Worm (Caenorhabditis elegans): ENCODE measurements around the gene rdl-1.

Gene rdl-1

DNA sequence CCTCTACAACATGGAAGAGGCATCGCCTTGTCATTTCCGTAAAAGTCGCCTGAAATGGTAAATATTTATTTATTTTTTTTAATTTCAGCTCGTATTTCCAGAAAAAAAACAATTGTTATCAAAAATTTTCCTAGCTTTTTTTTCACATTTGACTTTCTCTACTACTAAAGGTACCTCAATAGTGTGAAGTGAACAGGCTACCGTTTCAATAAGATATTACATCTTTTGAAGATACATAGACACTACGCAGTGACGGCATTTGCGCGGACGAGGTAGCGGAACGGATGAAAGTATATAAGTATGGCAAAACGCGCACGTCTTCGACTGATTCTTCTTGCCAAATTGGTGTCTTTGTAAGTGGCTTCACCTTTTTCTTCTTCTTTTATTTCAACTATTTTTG, 17.0 kb downstream of the rdl-1 start, which contains the start of gene col-14:
TSS of gene col-14 (plus strand) at position 301 of the 400 bp plus-strand sequence.
- TF ChIP-seq dao-5 (tag; optimal IDR thresholded peaks at IDR 0.05) (no peak), W03F9.2 (tag; optimal IDR thresholded peaks at IDR 0.05) (no peak), him-1 (tag; optimal IDR thresholded peaks at IDR 0.05) (no peak)

ce11 chrIV:7747838-7748237, 22.2 kb downstream of the rdl-1 start, which contains the start of gene klo-1:
Gene klo-1, minus strand, starts transcription at chrIV:7748225.
- TF ChIP-seq him-1 (tag; optimal IDR thresholded peaks at IDR 0.05) (no peak), dao-5 (tag; optimal IDR thresholded peaks at IDR 0.05) (no peak), W03F9.2 (tag; optimal IDR thresholded peaks at IDR 0.05) (no peak)

ce11 chrIV:7743539-7743938, 26.5 kb downstream of the rdl-1 start, which contains the start of gene npr-35:
Gene npr-35, plus strand, starts transcription at chrIV:7743839.
- no peak for TF ChIP-seq W03F9.2 (tag; optimal IDR thresholded peaks at IDR 0.05)
- TF ChIP-seq dao-5 (tag; optimal IDR thresholded peaks at IDR 0.05), result no peak
- no peak for TF ChIP-seq him-1 (tag; optimal IDR thresholded peaks at IDR 0.05)

DNA sequence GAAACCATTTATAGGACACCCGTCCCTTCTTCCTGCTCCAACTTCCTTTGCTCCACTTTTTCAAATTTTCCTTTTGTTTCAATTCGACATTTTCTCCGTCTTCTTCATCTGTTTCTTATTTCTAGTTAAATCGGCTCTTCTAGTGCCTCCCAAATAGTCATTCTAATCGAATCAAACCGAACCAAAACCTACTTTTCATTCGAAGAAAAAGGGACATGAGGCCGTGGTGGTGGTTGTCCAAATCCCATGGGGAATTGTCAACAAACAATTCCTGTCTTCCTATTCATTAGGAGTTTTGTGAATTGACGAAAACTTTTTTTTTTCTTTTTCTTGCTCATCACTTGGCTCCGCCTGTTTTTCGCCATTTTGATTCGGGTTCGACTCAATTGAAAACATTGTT, 33.4 kb downstream of the rdl-1 start:
- no peak for TF ChIP-seq dao-5 (tag; optimal IDR thresholded peaks at IDR 0.05)
- no peak for TF ChIP-seq him-1 (tag; optimal IDR thresholded peaks at IDR 0.05)
- no peak for TF ChIP-seq W03F9.2 (tag; optimal IDR thresholded peaks at IDR 0.05)

ce11 chrIV:7734619-7735018, 35.4 kb downstream of the rdl-1 start, which contains the start of gene clx-1:
Gene clx-1, plus strand, starts transcription at chrIV:7734648.
- TF ChIP-seq W03F9.2 (tag; optimal IDR thresholded peaks at IDR 0.05) (no peak), dao-5 (tag; optimal IDR thresholded peaks at IDR 0.05) (no peak), him-1 (tag; optimal IDR thresholded peaks at IDR 0.05) (no peak)

DNA sequence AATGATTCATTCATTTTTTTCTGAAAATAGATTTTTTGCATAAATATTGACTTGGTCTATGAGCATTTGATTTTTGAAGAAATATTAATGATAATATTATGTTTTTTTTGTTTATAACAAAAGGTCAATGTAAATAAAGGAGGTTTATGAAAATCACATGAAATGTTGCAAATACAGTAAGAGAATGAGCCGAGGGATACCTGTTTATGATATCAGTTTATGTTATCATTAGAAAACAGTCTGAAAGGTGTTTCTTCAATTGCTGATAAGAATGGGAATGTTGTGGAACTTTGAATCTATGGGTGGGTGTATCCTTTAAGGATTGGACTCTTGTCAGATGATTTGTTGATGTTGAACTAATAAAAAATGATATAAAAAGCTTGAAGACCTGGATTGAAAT, 35.9 kb downstream of the rdl-1 start:
- TF ChIP-seq W03F9.2 (tag; optimal IDR thresholded peaks at IDR 0.05), result no peak
- no peak for TF ChIP-seq dao-5 (tag; optimal IDR thresholded peaks at IDR 0.05)
- no peak for TF ChIP-seq him-1 (tag; optimal IDR thresholded peaks at IDR 0.05)

ce11 chrIV:7731960-7732359, 38.1 kb downstream of the rdl-1 start, which contains the start of the genes C50F7.9 and C50F7.3:
Gene C50F7.9, minus strand, starts transcription at chrIV:7732060.
Gene C50F7.3, plus strand, starts transcription at chrIV:7732329.
- no peak for TF ChIP-seq W03F9.2 (tag; optimal IDR thresholded peaks at IDR 0.05)
- TF ChIP-seq dao-5 (tag; optimal IDR thresholded peaks at IDR 0.05), result no peak

DNA sequence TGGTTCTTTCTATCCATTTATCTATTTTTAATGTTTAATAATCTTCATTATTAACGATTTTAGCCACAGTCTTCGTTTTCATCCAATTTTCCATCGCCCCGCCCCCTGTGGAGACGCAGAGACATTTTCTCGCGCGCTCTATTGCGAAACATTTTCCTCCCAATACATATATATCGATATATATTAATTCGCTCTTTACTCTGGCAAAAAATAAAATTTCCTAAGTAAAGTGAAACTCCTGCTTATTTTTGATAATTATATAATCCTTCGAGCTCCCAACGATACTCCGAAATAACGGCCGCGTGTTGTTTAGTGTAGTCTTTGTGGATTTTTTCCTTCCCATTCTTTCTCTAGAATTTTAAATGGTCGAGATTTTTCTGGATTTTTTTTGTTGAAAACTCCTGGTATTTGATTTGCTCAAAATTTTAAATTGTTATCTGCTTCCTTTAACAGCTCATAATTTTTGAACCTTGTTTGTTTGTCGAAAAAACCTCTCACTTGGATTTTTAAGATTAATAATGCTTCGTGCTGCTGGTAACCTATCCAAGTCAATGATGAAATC, 41.6 kb downstream of the rdl-1 start, which contains the start of gene sucg-1:
TSS of gene sucg-1 (plus strand) at position 512 of the 562 bp plus-strand sequence.
- TF ChIP-seq W03F9.2 (tag; optimal IDR thresholded peaks at IDR 0.05), result no peak
- TF ChIP-seq him-1 (tag; optimal IDR thresholded peaks at IDR 0.05), result no peak
- TF ChIP-seq dao-5 (tag; optimal IDR thresholded peaks at IDR 0.05), result no peak

ce11 chrIV:7727258-7727657, 42.8 kb downstream of the rdl-1 start:
- TF ChIP-seq him-1 (tag; optimal IDR thresholded peaks at IDR 0.05), result no peak

DNA sequence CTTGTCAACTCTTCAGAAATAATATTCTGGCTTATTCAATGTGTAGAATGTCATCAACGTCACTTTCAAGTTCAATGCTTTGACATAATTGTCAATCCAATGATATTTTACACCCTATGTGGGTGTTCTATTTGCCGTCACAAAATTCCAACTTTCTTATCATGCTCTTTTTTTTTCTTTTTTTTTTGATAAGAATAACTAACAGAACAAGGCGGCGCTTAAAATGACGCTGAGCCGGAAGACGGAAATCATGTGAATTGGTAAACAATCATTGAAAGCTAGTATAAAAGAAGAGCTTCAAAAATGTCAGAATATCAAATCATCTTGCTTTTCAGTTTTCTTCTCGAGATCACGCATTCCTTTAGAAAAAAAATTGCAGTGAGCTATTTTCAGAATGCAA, 43.7 kb downstream of the rdl-1 start, which contains the start of gene C50F7.5:
TSS of gene C50F7.5 (plus strand) at position 395 of the 400 bp plus-strand sequence.
- no peak for TF ChIP-seq him-1 (tag; optimal IDR thresholded peaks at IDR 0.05)

DNA sequence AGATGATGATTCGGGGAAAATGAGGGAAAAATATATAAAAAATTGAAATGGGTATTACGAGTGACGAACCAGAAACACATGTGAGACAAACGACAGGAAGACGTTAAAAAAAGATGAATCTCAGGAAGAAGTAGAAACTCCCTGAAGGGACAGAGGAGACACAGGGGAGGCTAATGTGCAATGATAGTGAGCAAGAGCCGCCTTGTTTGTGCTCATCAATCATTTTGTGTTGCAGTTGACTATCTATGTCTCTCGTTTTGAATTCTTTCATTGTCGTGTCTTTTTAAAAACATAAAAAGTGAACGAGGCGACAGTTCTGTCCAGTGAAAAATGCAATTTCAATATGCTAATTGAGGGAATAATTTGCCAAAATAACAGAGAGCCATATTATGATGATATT, 45.1 kb downstream of the rdl-1 start:
- TF ChIP-seq dao-5 (tag; optimal IDR thresholded peaks at IDR 0.05) (no peak), him-1 (tag; optimal IDR thresholded peaks at IDR 0.05) (no peak), W03F9.2 (tag; optimal IDR thresholded peaks at IDR 0.05) (no peak)

DNA sequence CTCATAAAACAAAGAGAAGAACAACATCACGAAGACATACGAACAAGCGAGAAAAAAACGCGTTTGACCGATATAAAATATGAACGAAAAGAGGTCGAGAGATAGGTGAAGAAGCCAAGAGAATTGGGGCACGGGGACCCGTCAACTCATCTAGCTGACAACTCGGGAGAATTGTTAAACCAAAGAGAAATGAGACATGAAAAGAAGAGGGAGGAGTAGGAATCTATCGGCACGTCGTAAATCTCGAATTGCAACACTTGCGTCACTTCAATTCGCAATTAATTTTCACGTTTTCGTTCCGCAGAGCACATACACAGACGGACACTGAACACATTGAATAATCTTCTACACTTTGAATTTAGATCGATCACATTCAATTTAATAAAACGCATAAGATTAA, 46.5 kb downstream of the rdl-1 start:
- TF ChIP-seq dao-5 (tag; optimal IDR thresholded peaks at IDR 0.05) (no peak), him-1 (tag; optimal IDR thresholded peaks at IDR 0.05) (no peak)

- TF ChIP-seq dao-5 (tag; optimal IDR thresholded peaks at IDR 0.05), result no peak
- no peak for TF ChIP-seq him-1 (tag; optimal IDR thresholded peaks at IDR 0.05)
- TF ChIP-seq W03F9.2 (tag; optimal IDR thresholded peaks at IDR 0.05), result no peak
These were observed 47.3 kb downstream of the rdl-1 start, which contains the start of gene C50F7.6 for ce11 chrIV:7722806-7723205. Gene C50F7.6, minus strand, starts transcription at chrIV:7723199.

Measured in whole organism, L4/young adult.